Worm (Caenorhabditis elegans): ENCODE results near the gene F47D12.3.

ce11 chrIII:6316795-6317194 is 18.5 kb downstream of the F47D12.3 start:
- no peak for TF ChIP-seq F13C5.2 (tag; optimal IDR thresholded peaks at IDR 0.05)
- no peak for TF ChIP-seq ama-1 (optimal IDR thresholded peaks at IDR 0.05)
- TF ChIP-seq tra-4 (tag; optimal IDR thresholded peaks at IDR 0.05), result no peak
